Worm (Caenorhabditis elegans) whole organism, mixed stage, embryonic: Measurements from ENCODE around the gene wrt-6.

Experiments used
- blmp-1 ChIP-seq: fragments of 150-350 bp; optimal IDR thresholded peaks from 2 replicates; lab custom pipeline; 2014; ENCODE audit warnings: missing biosample characterization, missing genetic modification characterization
- ceh-43 ChIP-seq: fragments of 200-800 bp; sonication (Bioruptor generic); optimal IDR thresholded peaks from 2 replicates; lab custom pipeline; 2018; ENCODE audit warnings: mild to moderate bottlenecking, missing genetic modification characterization, moderate library complexity, missing compliant biosample characterization
- ceh-83 ChIP-seq: fragments of 200-800 bp; sonication (Bioruptor generic); optimal IDR thresholded peaks from 2 replicates; lab custom pipeline; 2018; ENCODE audit warnings: mild to moderate bottlenecking, missing genetic modification characterization, missing compliant biosample characterization
- elt-3 ChIP-seq: fragments of 150-350 bp; optimal IDR thresholded peaks from 2 replicates; lab custom pipeline; 2014; ENCODE audit warnings: missing biosample characterization, missing genetic modification characterization
- lsy-2 ChIP-seq: fragments of 150-350 bp; optimal IDR thresholded peaks from 2 replicates; lab custom pipeline; 2014; ENCODE audit warnings: missing biosample characterization, missing genetic modification characterization
- mep-1 ChIP-seq: fragments of 150-350 bp; optimal IDR thresholded peaks from 2 replicates; lab custom pipeline; 2017; ENCODE audit warnings: missing biosample characterization, missing genetic modification reagents, missing genetic modification characterization, inconsistent platforms
- nhr-2 ChIP-seq: fragments of 150-350 bp; optimal IDR thresholded peaks from 2 replicates; lab custom pipeline; 2014; ENCODE audit warnings: missing biosample characterization, missing genetic modification characterization
- nhr-237 ChIP-seq: fragments of 150-350 bp; optimal IDR thresholded peaks from 2 replicates; lab custom pipeline; 2014; ENCODE audit warnings: missing biosample characterization, missing genetic modification characterization
- nhr-28 ChIP-seq: fragments of 150-350 bp; optimal IDR thresholded peaks from 2 replicates; lab custom pipeline; 2014; ENCODE audit warnings: missing biosample characterization, missing genetic modification characterization
- pha-4 ChIP-seq: fragments of 150-350 bp; optimal IDR thresholded peaks from 2 replicates; lab custom pipeline; 2018; ENCODE audit warnings: missing biosample characterization, missing genetic modification reagents, missing genetic modification characterization
- unc-62 ChIP-seq: fragments of 150-350 bp; optimal IDR thresholded peaks from 2 replicates; lab custom pipeline; 2014; ENCODE audit warnings: missing biosample characterization, missing genetic modification reagents, missing genetic modification characterization
- ztf-11 ChIP-seq: fragments of 150-350 bp; optimal IDR thresholded peaks from 2 replicates; lab custom pipeline; 2014; ENCODE audit warnings: missing biosample characterization, missing genetic modification characterization

ce11 chrX:3473793-3474192 lies 6.3 kb upstream of the wrt-6 start:
- no peak for TF ChIP-seq ztf-11 (tag; lab: Kevin White, UChicago)
- no peak for TF ChIP-seq nhr-28 (tag; lab: Kevin White, UChicago)
- TF ChIP-seq unc-62 (GFP tag; lab: Kevin White, UChicago), result no peak
- TF ChIP-seq blmp-1 (tag; lab: Kevin White, UChicago), result no peak
- no peak for TF ChIP-seq lsy-2 (tag; lab: Kevin White, UChicago)
- TF ChIP-seq ceh-43 (GFP tag; lab: Kevin White, UChicago), result no peak
- TF ChIP-seq nhr-237 (tag; lab: Kevin White, UChicago), result no peak
- no peak for TF ChIP-seq ceh-83 (GFP tag; lab: Kevin White, UChicago)
- no peak for TF ChIP-seq elt-3 (tag; lab: Kevin White, UChicago)
- TF ChIP-seq nhr-2 (tag; lab: Kevin White, UChicago), result no peak
- no peak for TF ChIP-seq mep-1 (tag; lab: Kevin White, UChicago)
- no peak for TF ChIP-seq pha-4 (tag; lab: Kevin White, UChicago)
